Worm (Caenorhabditis elegans) whole organism, late embryonic: Measurements from ENCODE around the gene C48B4.9.

Source experiments
- F13H6.1 ChIP-seq: sonication (generic microtip); optimal IDR thresholded peaks from 2 replicates; lab custom pipeline; 2016; ENCODE audit warnings: missing genetic modification characterization, missing compliant biosample characterization
- T23F11.4 ChIP-seq: fragments of 200-800 bp; sonication (Bioruptor generic); optimal IDR thresholded peaks from 2 replicates; lab custom pipeline; 2018; ENCODE audit warnings: mild to moderate bottlenecking, missing genetic modification characterization, missing compliant biosample characterization
- ama-1 ChIP-seq: fragments of 150-350 bp; optimal IDR thresholded peaks from 2 replicates; lab custom pipeline; 2014
- ceh-18 ChIP-seq: sonication (generic microtip); optimal IDR thresholded peaks from 2 replicates; lab custom pipeline; 2016; ENCODE audit warnings: missing genetic modification characterization, missing compliant biosample characterization
- ceh-19 ChIP-seq: fragments of 200-800 bp; sonication (Bioruptor generic); optimal IDR thresholded peaks from 2 replicates; lab custom pipeline; 2018; ENCODE audit warnings: mild to moderate bottlenecking, missing genetic modification characterization, missing compliant biosample characterization
- ceh-22 ChIP-seq: sonication (generic microtip); optimal IDR thresholded peaks from 2 replicates; lab custom pipeline; 2017; ENCODE audit warnings: missing biosample characterization, missing genetic modification characterization
- ceh-24 ChIP-seq: sonication (generic microtip); optimal IDR thresholded peaks from 2 replicates; lab custom pipeline; 2016; ENCODE audit warnings: mild to moderate bottlenecking, missing genetic modification characterization, missing compliant biosample characterization
- ceh-34 ChIP-seq: sonication (generic microtip); optimal IDR thresholded peaks from 2 replicates; lab custom pipeline; 2016; ENCODE audit warnings: mild to moderate bottlenecking, missing genetic modification characterization, missing compliant biosample characterization
- ceh-48 ChIP-seq: sonication (generic microtip); optimal IDR thresholded peaks from 2 replicates; lab custom pipeline; 2016; ENCODE audit warnings: missing genetic modification characterization, inconsistent platforms, missing compliant biosample characterization
- ceh-6 ChIP-seq: fragments of 200-800 bp; sonication (Bioruptor generic); optimal IDR thresholded peaks from 2 replicates; lab custom pipeline; 2018; ENCODE audit warnings: mild to moderate bottlenecking, missing genetic modification characterization, missing compliant biosample characterization
- che-1 ChIP-seq: sonication (generic microtip); optimal IDR thresholded peaks from 2 replicates; lab custom pipeline; 2016; ENCODE audit warnings: mild to moderate bottlenecking, missing genetic modification characterization, missing compliant biosample characterization
- dve-1 ChIP-seq: sonication (generic microtip); optimal IDR thresholded peaks from 2 replicates; lab custom pipeline; 2017; ENCODE audit warnings: antibody characterized with exemption, mild to moderate bottlenecking, missing genetic modification characterization, missing compliant biosample characterization
- eyg-1 ChIP-seq: sonication (generic microtip); optimal IDR thresholded peaks from 2 replicates; lab custom pipeline; 2016; ENCODE audit warnings: missing genotype, missing genetic modification characterization, missing compliant biosample characterization
- fax-1 ChIP-seq: sonication (generic microtip); optimal IDR thresholded peaks from 2 replicates; lab custom pipeline; 2016; ENCODE audit warnings: missing genotype, missing genetic modification characterization, missing compliant biosample characterization
- hlh-13 ChIP-seq: fragments of 200-800 bp; sonication (Bioruptor generic); optimal IDR thresholded peaks from 2 replicates; lab custom pipeline; 2018; ENCODE audit warnings: mild to moderate bottlenecking, missing genetic modification characterization, missing compliant biosample characterization
- hlh-6 ChIP-seq: sonication (generic microtip); optimal IDR thresholded peaks from 2 replicates; lab custom pipeline; 2016; ENCODE audit warnings: missing genotype, missing genetic modification characterization, missing compliant biosample characterization
- lim-6 ChIP-seq: sonication (generic microtip); optimal IDR thresholded peaks from 2 replicates; lab custom pipeline; 2016; ENCODE audit warnings: missing genetic modification characterization, missing compliant biosample characterization
- nhr-11 ChIP-seq: fragments of 150-350 bp; optimal IDR thresholded peaks from 2 replicates; lab custom pipeline; 2014; ENCODE audit warnings: missing biosample characterization, missing genetic modification characterization
- nhr-232 ChIP-seq: sonication (generic microtip); optimal IDR thresholded peaks from 2 replicates; lab custom pipeline; 2016; ENCODE audit warnings: missing genetic modification characterization, missing compliant biosample characterization
- npax-4 ChIP-seq: sonication (generic microtip); optimal IDR thresholded peaks from 2 replicates; lab custom pipeline; 2016; ENCODE audit warnings: missing genetic modification characterization, missing compliant biosample characterization
- odd-2 ChIP-seq: sonication (generic microtip); optimal IDR thresholded peaks from 2 replicates; lab custom pipeline; 2017; ENCODE audit warnings: antibody characterized with exemption, mild to moderate bottlenecking, missing genetic modification characterization, missing compliant biosample characterization
- pat-9 ChIP-seq: fragments of 200-800 bp; sonication (Bioruptor generic); optimal IDR thresholded peaks from 2 replicates; lab custom pipeline; 2018; ENCODE audit warnings: mild to moderate bottlenecking, missing genetic modification characterization, moderate library complexity, missing compliant biosample characterization
- pax-1 ChIP-seq: fragments of 150-350 bp; optimal IDR thresholded peaks from 2 replicates; lab custom pipeline; 2014; ENCODE audit warnings: missing biosample characterization, missing genetic modification characterization
- pha-4 ChIP-seq: fragments of 150-350 bp; optimal IDR thresholded peaks from 2 replicates; lab custom pipeline; 2018; ENCODE audit warnings: missing biosample characterization, missing genetic modification reagents, missing genetic modification characterization
- pqm-1 ChIP-seq: sonication (generic microtip); optimal IDR thresholded peaks from 2 replicates; lab custom pipeline; 2016; ENCODE audit warnings: missing genetic modification characterization, missing compliant biosample characterization
- pros-1 ChIP-seq: fragments of 150-350 bp; optimal IDR thresholded peaks from 2 replicates; lab custom pipeline; 2014; ENCODE audit warnings: missing biosample characterization, missing genetic modification reagents, missing genetic modification characterization
- rnt-1 ChIP-seq: sonication (generic microtip); optimal IDR thresholded peaks from 2 replicates; lab custom pipeline; 2016; ENCODE audit warnings: missing genetic modification characterization, missing compliant biosample characterization
- tbx-2 ChIP-seq: sonication (generic microtip); optimal IDR thresholded peaks from 2 replicates; lab custom pipeline; 2016; ENCODE audit warnings: missing genetic modification characterization, missing compliant biosample characterization
- tbx-7 ChIP-seq: sonication (generic microtip); optimal IDR thresholded peaks from 2 replicates; lab custom pipeline; 2016; ENCODE audit warnings: missing genotype, missing genetic modification characterization, missing compliant biosample characterization
- ttx-3 ChIP-seq: sonication (generic microtip); optimal IDR thresholded peaks from 2 replicates; lab custom pipeline; 2016; ENCODE audit warnings: missing genetic modification reagents, missing genetic modification characterization, missing compliant biosample characterization
- unc-42 ChIP-seq: sonication (generic microtip); optimal IDR thresholded peaks from 2 replicates; lab custom pipeline; 2016; ENCODE audit warnings: missing genotype, missing genetic modification characterization, missing compliant biosample characterization
- unc-55 ChIP-seq: sonication (generic microtip); optimal IDR thresholded peaks from 2 replicates; lab custom pipeline; 2017; ENCODE audit warnings: missing biosample characterization, missing genetic modification reagents, missing genetic modification characterization
- ztf-16 ChIP-seq: sonication (generic microtip); optimal IDR thresholded peaks from 2 replicates; lab custom pipeline; 2017; ENCODE audit warnings: missing genetic modification characterization, missing compliant biosample characterization

The C48B4.9 gene

DNA sequence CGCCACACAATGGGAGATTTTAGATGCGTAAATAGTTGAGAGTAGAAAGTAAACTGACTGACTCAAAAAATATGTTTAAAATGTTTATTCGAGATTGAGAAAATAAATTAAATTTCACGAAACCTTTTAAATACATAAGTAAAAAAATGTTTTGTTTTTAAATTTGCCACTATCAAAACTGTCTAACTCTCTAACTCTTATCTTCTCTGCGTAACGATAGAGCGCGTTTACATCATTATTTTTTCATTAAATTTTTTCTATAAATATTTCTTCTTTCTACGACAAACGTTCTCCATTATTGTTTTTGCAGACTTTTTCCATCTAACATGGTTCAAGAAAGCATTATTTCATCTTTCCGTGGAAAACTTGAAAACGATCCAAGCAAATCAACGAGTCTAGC lies 20.3 kb downstream of the C48B4.9 start, which contains the start of gene eif-2Balpha:
TSS of gene eif-2Balpha (plus strand) at position 304 of the 400 bp plus-strand sequence.
- TF ChIP-seq unc-42 (peak; percentile 25), pat-9 (tag; lab: Kevin White, UChicago) (no peak), ttx-3 (tag; lab: Kevin White, UChicago) (no peak), dve-1 (tag; lab: Kevin White, UChicago) (no peak), lim-6 (no peak)

- TF ChIP-seq pax-1 (tag; lab: Kevin White, UChicago), result no peak
- TF ChIP-seq rnt-1, result no peak
- TF ChIP-seq odd-2, result no peak
- TF ChIP-seq unc-55 (GFP tag; lab: Kevin White, UChicago), result no peak
- TF ChIP-seq pqm-1 (tag; lab: Kevin White, UChicago), result no peak
- TF ChIP-seq nhr-11 (tag; lab: Kevin White, UChicago), result no peak
- TF ChIP-seq ceh-6, result no peak
- TF ChIP-seq ceh-18 (tag; lab: Kevin White, UChicago), result no peak
- TF ChIP-seq eyg-1 (tag; lab: Kevin White, UChicago), result no peak
- no peak for TF ChIP-seq tbx-7 (tag; lab: Kevin White, UChicago)
- no peak for TF ChIP-seq dve-1 (tag; lab: Kevin White, UChicago)
- TF ChIP-seq nhr-232 (tag; lab: Kevin White, UChicago), result no peak
- TF ChIP-seq che-1 (tag; lab: Kevin White, UChicago), result no peak
- no peak for TF ChIP-seq ztf-16 (tag; lab: Kevin White, UChicago)
Observed at ce11 chrIII:9542280-9542679, 20.9 kb downstream of the C48B4.9 start, which contains the start of gene mut-7. Gene mut-7, minus strand, starts transcription at chrIII:9542380.

DNA sequence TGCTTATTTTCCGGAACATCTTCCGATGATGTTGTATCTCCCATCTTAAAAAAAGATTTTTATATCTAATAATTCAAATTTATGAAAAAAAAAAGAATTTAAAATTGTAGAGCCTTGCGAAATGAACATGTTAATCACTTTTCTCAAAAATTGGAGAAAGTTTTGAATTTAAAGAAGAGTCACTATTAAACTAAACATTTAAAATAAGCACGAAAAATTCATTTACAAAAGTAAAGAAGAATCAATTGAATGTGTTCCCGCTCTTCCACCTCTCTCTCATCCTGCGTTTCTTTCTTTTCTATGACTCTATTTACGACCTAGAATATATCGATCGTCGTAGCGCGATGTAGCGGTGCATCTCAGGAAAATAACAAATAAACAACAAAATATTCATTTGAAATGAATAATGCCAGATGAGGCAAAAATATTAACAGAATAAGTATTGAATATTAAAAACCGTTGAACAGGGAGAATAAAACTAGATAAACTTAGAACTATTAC lies 24.4 kb downstream of the C48B4.9 start, which contains the start of gene ZK1098.3:
TSS of gene ZK1098.3 (minus strand) at position 51 of the 501 bp plus-strand sequence.
- no peak for TF ChIP-seq ztf-16 (tag; lab: Kevin White, UChicago)
- TF ChIP-seq unc-55 (GFP tag; lab: Kevin White, UChicago), result peak; percentile 2
- peak; percentile 84 for TF ChIP-seq ceh-48 (tag; lab: Kevin White, UChicago)

ce11 chrIII:9528824-9529223 lies 34.3 kb downstream of the C48B4.9 start, which contains the start of gene ZK1098.2:
Gene ZK1098.2, plus strand, starts transcription at chrIII:9529159.
- no peak for TF ChIP-seq ceh-34 (tag; lab: Kevin White, UChicago)
- no peak for TF ChIP-seq lim-6
- TF ChIP-seq ama-1 (lab: Kevin White, UChicago), result no peak
- no peak for TF ChIP-seq pha-4 (tag; lab: Kevin White, UChicago)
- TF ChIP-seq hlh-13, result no peak
- no peak for TF ChIP-seq ceh-19 (GFP tag; lab: Kevin White, UChicago)
- TF ChIP-seq tbx-2 (tag; lab: Kevin White, UChicago), result no peak
- TF ChIP-seq ceh-48 (tag; lab: Kevin White, UChicago), result peak; percentile 76
- no peak for TF ChIP-seq fax-1 (tag; lab: Kevin White, UChicago)

- TF ChIP-seq ama-1 (lab: Kevin White, UChicago) (no peak), T23F11.4 (no peak), ceh-22 (no peak), ceh-24 (tag; lab: Kevin White, UChicago) (no peak), pros-1 (tag; lab: Kevin White, UChicago) (no peak), hlh-6 (tag; lab: Kevin White, UChicago) (no peak), ceh-19 (GFP tag; lab: Kevin White, UChicago) (no peak), unc-55 (GFP tag; lab: Kevin White, UChicago) (no peak), F13H6.1 (tag; lab: Kevin White, UChicago) (no peak), eyg-1 (tag; lab: Kevin White, UChicago) (no peak), ceh-6 (no peak), npax-4 (tag; lab: Kevin White, UChicago) (no peak)
Observed at ce11 chrIII:9526851-9527250, 36.3 kb downstream of the C48B4.9 start, which contains the start of gene ZK1098.6. Gene ZK1098.6, plus strand, starts transcription at chrIII:9527151.
